Fruit fly (Drosophila melanogaster) whole organism, embryonic: Measurements from ENCODE around the gene Atg2.

ENCODE experiments used
- Asciz ChIP-seq: fragments of 200-800 bp; sonication (Bioruptor generic); optimal IDR thresholded peaks from 2 replicates; lab custom pipeline; 2017; ENCODE audit warnings: missing biosample characterization, mild to moderate bottlenecking, missing genetic modification characterization, missing genetic modification reagents
- C15 ChIP-seq: fragments of 200-800 bp; sonication (Bioruptor generic); IDR thresholded peaks from 3 replicates; pipeline ENCODE4 v1.3.6; 2022; ENCODE audit warnings: missing biosample characterization, missing genetic modification characterization
- CG10462 ChIP-seq: fragments of 200-800 bp; sonication (Bioruptor generic); optimal IDR thresholded peaks from 2 replicates; lab custom pipeline; 2016; ENCODE audit warnings: missing biosample characterization, missing genetic modification characterization
- CG10543 ChIP-seq: fragments of 200-800 bp; sonication (Bioruptor generic); optimal IDR thresholded peaks from 3 replicates; lab custom pipeline; 2017; ENCODE audit warnings: missing biosample characterization, mild to moderate bottlenecking, missing genetic modification characterization, moderate library complexity
- CG13123 ChIP-seq: fragments of 200-800 bp; sonication (Bioruptor generic); optimal IDR thresholded peaks from 2 replicates; lab custom pipeline; 2016; ENCODE audit warnings: missing biosample characterization, missing genetic modification characterization
- CG16813 ChIP-seq: fragments of 200-800 bp; sonication (Bioruptor generic); IDR thresholded peaks from 3 replicates; pipeline ENCODE4 v1.3.6; 2022; ENCODE audit warnings: missing biosample characterization, missing genetic modification characterization; ENCODE audit not compliant: partially characterized antibody
- CG17612 ChIP-seq: fragments of 200-800 bp; sonication (Bioruptor generic); IDR thresholded peaks from 2 replicates; pipeline ENCODE4 v1.3.6; 2022; ENCODE audit warnings: missing biosample characterization, missing genetic modification characterization
- CG17912 ChIP-seq: fragments of 200-800 bp; sonication (Bioruptor generic); optimal IDR thresholded peaks from 2 replicates; lab custom pipeline; 2018; ENCODE audit warnings: missing biosample characterization, mild to moderate bottlenecking, missing genetic modification characterization
- CG1832 ChIP-seq: fragments of 200-800 bp; sonication (Bioruptor generic); optimal IDR thresholded peaks from 2 replicates; lab custom pipeline; 2017; ENCODE audit warnings: missing biosample characterization, mild to moderate bottlenecking, missing genetic modification characterization, inconsistent platforms
- CG2678 ChIP-seq: fragments of 200-800 bp; sonication (Bioruptor generic); optimal IDR thresholded peaks from 3 replicates; lab custom pipeline; 2019; ENCODE audit warnings: missing biosample characterization, mild to moderate bottlenecking, missing genetic modification characterization, moderate library complexity
- CG2875 ChIP-seq: fragments of 200-800 bp; sonication (Bioruptor generic); optimal IDR thresholded peaks from 2 replicates; lab custom pipeline; 2017; ENCODE audit warnings: missing biosample characterization, mild to moderate bottlenecking, missing genetic modification characterization, missing genetic modification reagents
- CG34422 ChIP-seq: fragments of 200-800 bp; sonication (Bioruptor generic); IDR thresholded peaks from 3 replicates; pipeline ENCODE4 v1.3.6; 2022; ENCODE audit warnings: missing biosample characterization, missing genetic modification characterization
- CG3726 ChIP-seq: fragments of 200-800 bp; sonication (Bioruptor generic); IDR thresholded peaks from 3 replicates; pipeline ENCODE4, ENCODE4 v1.3.6; 2022; ENCODE audit warnings: missing biosample characterization, missing genetic modification characterization
- CG6683 ChIP-seq: fragments of 200-800 bp; sonication (Bioruptor generic); optimal IDR thresholded peaks from 2 replicates; lab custom pipeline; 2017; ENCODE audit warnings: missing biosample characterization, mild to moderate bottlenecking, missing genetic modification characterization, missing genetic modification reagents
- CG8290 ChIP-seq, 3 experiments: fragments of 200-800 bp; sonication (Bioruptor generic); optimal IDR thresholded peaks; 2 replicates each; lab custom pipeline; 2016 to 2019; ENCODE audit warnings: missing biosample characterization in 3 of 3, missing genetic modification characterization in 3 of 3, mild to moderate bottlenecking in 2 of 3, moderate library complexity in 1 of 3
- CG9932 ChIP-seq: fragments of 200-800 bp; sonication (Bioruptor generic); IDR thresholded peaks from 2 replicates; pipeline ENCODE4 v1.3.6; 2022; ENCODE audit warnings: missing biosample characterization, missing genetic modification characterization
- Dad ChIP-seq: fragments of 200-800 bp; sonication (Bioruptor generic); optimal IDR thresholded peaks from 3 replicates; lab custom pipeline; 2016; ENCODE audit warnings: missing biosample characterization, missing genetic modification characterization
- Dfd ChIP-seq, 2 experiments: fragments of >200 bp; optimal IDR thresholded peaks; 2 replicates each; lab custom pipeline; 2017; ENCODE audit warnings: missing biosample characterization in 2 of 2, missing genetic modification characterization in 2 of 2
- Drgx ChIP-seq: fragments of 200-800 bp; sonication (Bioruptor generic); IDR thresholded peaks from 2 replicates; pipeline ENCODE4 v1.3.6; 2022; ENCODE audit warnings: missing biosample characterization, missing genetic modification characterization
- E2f2 ChIP-seq: fragments of 200-800 bp; sonication (Bioruptor generic); IDR thresholded peaks from 2 replicates; pipeline ENCODE4 v1.3.6; 2022; ENCODE audit warnings: missing biosample characterization, missing genetic modification characterization
- Fer3 ChIP-seq: fragments of 200-800 bp; sonication (Bioruptor generic); optimal IDR thresholded peaks from 2 replicates; lab custom pipeline; 2018; ENCODE audit warnings: missing biosample characterization, mild to moderate bottlenecking, missing genetic modification characterization, moderate library complexity
- Gsc ChIP-seq: fragments of 200-800 bp; sonication (Bioruptor generic); IDR thresholded peaks from 2 replicates; pipeline ENCODE4 v1.3.6; 2022; ENCODE audit warnings: missing biosample characterization, missing genetic modification characterization
- H15 ChIP-seq: fragments of 200-800 bp; sonication (Bioruptor generic); IDR thresholded peaks from 3 replicates; pipeline ENCODE4 v1.3.6; 2022; ENCODE audit warnings: missing biosample characterization, missing genetic modification characterization
- Kr ChIP-seq: fragments of 200-800 bp; sonication (Bioruptor generic); optimal IDR thresholded peaks from 2 replicates; lab custom pipeline; 2017; ENCODE audit warnings: missing biosample characterization, mild to moderate bottlenecking, missing genetic modification characterization
- NFAT ChIP-seq: fragments of 200-800 bp; sonication (Bioruptor generic); IDR thresholded peaks from 2 replicates; pipeline ENCODE4 v1.3.6; 2022; ENCODE audit warnings: missing biosample characterization, missing genetic modification characterization
- Pdp1 ChIP-seq, 2 experiments: fragments of 200-800 bp; sonication (Bioruptor generic); optimal IDR thresholded peaks; 3 replicates each; lab custom pipeline; 2016; ENCODE audit warnings: missing biosample characterization in 2 of 2, missing genetic modification characterization in 2 of 2, mild to moderate bottlenecking in 1 of 2, moderate library complexity in 1 of 2
- Ptx1 ChIP-seq: fragments of 200-800 bp; sonication (Bioruptor generic); IDR thresholded peaks from 2 replicates; pipeline ENCODE4 v1.3.6; 2022; ENCODE audit warnings: missing biosample characterization, missing genetic modification characterization
- Ssrp ChIP-seq: fragments of 200-800 bp; sonication (Bioruptor generic); optimal IDR thresholded peaks from 2 replicates; lab custom pipeline; 2018; ENCODE audit warnings: missing biosample characterization, mild to moderate bottlenecking, missing genetic modification characterization, moderate library complexity
- Stat92E ChIP-seq, 3 experiments: fragments of >200 bp in 2 of 3; fragments of 200-800 bp in 1 of 3; sonication (Bioruptor generic) in 1 of 3; optimal IDR thresholded peaks; 2 replicates each; lab custom pipeline; 2017 to 2019; ENCODE audit warnings: missing biosample characterization in 3 of 3, missing genetic modification characterization in 3 of 3, mild to moderate bottlenecking in 1 of 3, moderate library complexity in 1 of 3
- Vsx1 ChIP-seq: fragments of 200-800 bp; sonication (Bioruptor generic); optimal IDR thresholded peaks from 2 replicates; lab custom pipeline; 2017; ENCODE audit warnings: missing biosample characterization, mild to moderate bottlenecking, missing genetic modification characterization, missing genetic modification reagents
- Xrp1 ChIP-seq: fragments of 200-800 bp; sonication (Bioruptor generic); IDR thresholded peaks from 2 replicates; pipeline ENCODE4 v1.3.6; 2022; ENCODE audit warnings: missing biosample characterization, missing genetic modification characterization
- ash1 ChIP-seq: fragments of 200-800 bp; sonication (Bioruptor generic); optimal IDR thresholded peaks from 2 replicates; lab custom pipeline; 2018; ENCODE audit warnings: missing biosample characterization, mild to moderate bottlenecking, missing genetic modification characterization
- az2 ChIP-seq: fragments of 200-800 bp; sonication (Bioruptor generic); optimal IDR thresholded peaks from 3 replicates; lab custom pipeline; 2016; ENCODE audit warnings: missing biosample characterization, missing genetic modification characterization
- cad ChIP-seq: fragments of >200 bp; optimal IDR thresholded peaks from 2 replicates; lab custom pipeline; 2017; ENCODE audit warnings: missing biosample characterization, missing genetic modification characterization
- cg ChIP-seq: fragments of 200-800 bp; sonication (Bioruptor generic); optimal IDR thresholded peaks from 3 replicates; lab custom pipeline; 2019; ENCODE audit warnings: missing biosample characterization, mild to moderate bottlenecking, missing genetic modification characterization, moderate library complexity
- chm ChIP-seq: fragments of 200-800 bp; sonication (Bioruptor generic); IDR thresholded peaks from 2 replicates; pipeline ENCODE4 v1.3.6; 2022; ENCODE audit warnings: missing biosample characterization, missing genetic modification characterization
- da ChIP-seq: fragments of 200-800 bp; sonication (Bioruptor generic); optimal IDR thresholded peaks from 2 replicates; lab custom pipeline; 2016; ENCODE audit warnings: missing biosample characterization, missing genetic modification characterization
- exex ChIP-seq: fragments of 200-800 bp; sonication (Bioruptor generic); optimal IDR thresholded peaks from 4 replicates; lab custom pipeline; 2018; ENCODE audit warnings: missing biosample characterization, mild to moderate bottlenecking, missing genetic modification characterization, moderate library complexity
- gem ChIP-seq: fragments of 200-800 bp; sonication (Bioruptor generic); optimal IDR thresholded peaks from 2 replicates; lab custom pipeline; 2019; ENCODE audit warnings: missing biosample characterization, mild to moderate bottlenecking, missing genetic modification characterization, moderate library complexity
- gsb ChIP-seq: fragments of 200-800 bp; sonication (Bioruptor generic); IDR thresholded peaks from 2 replicates; pipeline ENCODE4 v1.3.6; 2022; ENCODE audit warnings: missing biosample characterization, missing genetic modification characterization
- lmd ChIP-seq: fragments of 200-800 bp; sonication (Bioruptor generic); IDR thresholded peaks from 2 replicates; pipeline ENCODE4 v1.3.6; 2022; ENCODE audit warnings: missing biosample characterization, missing genetic modification characterization
- oc ChIP-seq: fragments of 200-800 bp; sonication (Bioruptor generic); optimal IDR thresholded peaks from 2 replicates; lab custom pipeline; 2018; ENCODE audit warnings: missing biosample characterization, mild to moderate bottlenecking, missing genetic modification characterization, moderate library complexity
- repo ChIP-seq: fragments of 200-800 bp; sonication (Bioruptor generic); optimal IDR thresholded peaks from 2 replicates; lab custom pipeline; 2016; ENCODE audit warnings: missing biosample characterization, missing genetic modification characterization
- rib ChIP-seq: fragments of 200-800 bp; sonication (Bioruptor generic); IDR thresholded peaks from 2 replicates; pipeline ENCODE4 v1.3.6; 2022; ENCODE audit warnings: missing biosample characterization, missing genetic modification characterization
- ro ChIP-seq: fragments of 200-800 bp; sonication (Bioruptor generic); IDR thresholded peaks from 2 replicates; pipeline ENCODE4 v1.3.6; 2022; ENCODE audit warnings: missing biosample characterization, missing genetic modification characterization
- tna ChIP-seq: fragments of 200-800 bp; sonication (Bioruptor generic); IDR thresholded peaks from 2 replicates; pipeline ENCODE4 v1.3.6; 2022; ENCODE audit warnings: missing biosample characterization, missing genetic modification characterization; ENCODE audit not compliant: partially characterized antibody
- ttk ChIP-seq: fragments of 200-800 bp; sonication (Bioruptor generic); IDR thresholded peaks from 2 replicates; pipeline ENCODE4 v2.1.2; 2022; ENCODE audit warnings: missing biosample characterization, missing genetic modification characterization
- wor ChIP-seq: fragments of 200-800 bp; sonication (Bioruptor generic); IDR thresholded peaks from 2 replicates; pipeline ENCODE4 v1.3.6; 2022; ENCODE audit warnings: missing biosample characterization, missing genetic modification characterization

Gene Atg2

DNA sequence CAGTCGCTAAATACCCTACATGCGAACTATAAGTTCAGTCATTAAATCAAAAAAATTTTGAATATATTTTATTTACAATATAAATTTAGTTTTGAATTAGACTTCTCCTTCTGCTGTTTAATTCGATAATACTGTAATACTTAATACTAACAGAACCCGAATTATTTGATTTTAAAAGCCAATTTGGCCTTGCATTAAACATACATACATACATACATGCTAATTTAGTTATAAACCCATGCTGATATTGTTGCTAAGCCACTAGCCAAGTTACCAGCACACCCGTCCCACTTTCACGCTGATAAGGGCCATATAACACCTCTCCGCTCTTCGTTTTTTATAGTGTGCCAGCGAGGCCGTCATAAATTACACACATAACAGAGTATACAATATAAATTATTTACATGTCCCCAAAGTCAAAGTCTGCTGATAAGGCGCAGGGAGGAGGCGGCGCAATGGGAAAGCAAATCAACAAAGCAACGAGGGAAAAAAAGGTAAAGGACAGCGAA is 25.0 kb downstream of the Atg2 start (continued):
- TF ChIP-seq gsb (GFP tag; lab: Robert Waterston, UW), result no peak
- peak; percentile 71 for TF ChIP-seq gem (tag; lab: Kevin White, UChicago)
- no peak for TF ChIP-seq CG10462 (GFP tag; lab: Kevin White, UChicago)
- peak; percentile 84 for TF ChIP-seq exex (tag; lab: Kevin White, UChicago)
- TF ChIP-seq Gsc, result no peak
- TF ChIP-seq Vsx1 (GFP tag; lab: Kevin White, UChicago), result peak; percentile 64
- peak; percentile 86 for TF ChIP-seq CG17912
- peak; percentile 80 for TF ChIP-seq CG2678 (tag; lab: Kevin White, UChicago)

DNA sequence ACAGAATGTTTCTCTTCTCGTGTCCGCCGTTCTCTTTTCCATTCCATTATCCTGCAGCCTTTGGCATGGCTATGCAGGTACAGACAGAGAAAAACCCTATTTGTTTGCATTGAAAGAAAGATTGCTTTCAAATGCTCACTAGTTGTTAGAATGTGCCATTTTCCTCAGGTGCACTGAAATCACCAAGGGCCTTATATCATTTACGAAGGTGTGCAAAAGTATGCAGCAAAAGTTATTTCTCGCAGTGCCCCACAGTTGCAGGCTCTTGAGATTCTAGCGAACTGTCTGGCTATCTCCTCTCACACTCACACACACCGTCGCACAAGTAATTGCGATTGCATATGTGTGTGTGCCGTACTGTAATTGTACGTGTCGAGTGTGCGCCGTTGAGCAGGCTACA is 26.2 kb downstream of the Atg2 start:
- no peak for TF ChIP-seq NFAT (GFP tag; lab: Robert Waterston, UW)
- 0 out of 3 replicates have a peak, but pooled peaks have one; percentile 42 for TF ChIP-seq CG3726 (GFP tag; lab: Robert Waterston, UW)
- no peak for TF ChIP-seq Fer3 (tag; lab: Kevin White, UChicago)
- TF ChIP-seq da (GFP tag; lab: Kevin White, UChicago), result no peak
- peak; percentile 39 for TF ChIP-seq cg
- 0 out of 2 replicates have a peak, but pooled peaks have one; percentile 19 for TF ChIP-seq ttk (GFP tag; lab: Robert Waterston, UW)
- TF ChIP-seq Ptx1 (GFP tag; lab: Robert Waterston, UW), result 0 out of 2 replicates have a peak, but pooled peaks have one; percentile 13
- peak; percentile 86 for TF ChIP-seq CG17612
- TF ChIP-seq Drgx (GFP tag; lab: Robert Waterston, UW), result peak; percentile 45
- TF ChIP-seq Xrp1 (GFP tag; lab: Robert Waterston, UW), result 0 out of 2 replicates have a peak, but pooled peaks have one; percentile 16
- no peak for TF ChIP-seq CG13123
- TF ChIP-seq CG8290 (GFP tag; optimal IDR thresholded peaks at IDR 0.05; lab: Kevin White, UChicago), result peak; percentile 99
- TF ChIP-seq CG8290 (tag; optimal IDR thresholded peaks at IDR 0.05; lab: Kevin White, UChicago), result peak; percentile 43 to 98
- TF ChIP-seq H15 (GFP tag; lab: Robert Waterston, UW), result 0 out of 3 replicates have a peak, but pooled peaks have one; percentile 9
- TF ChIP-seq CG1832 (GFP tag; lab: Kevin White, UChicago), result no peak
- TF ChIP-seq repo (GFP tag; lab: Kevin White, UChicago), result no peak

DNA sequence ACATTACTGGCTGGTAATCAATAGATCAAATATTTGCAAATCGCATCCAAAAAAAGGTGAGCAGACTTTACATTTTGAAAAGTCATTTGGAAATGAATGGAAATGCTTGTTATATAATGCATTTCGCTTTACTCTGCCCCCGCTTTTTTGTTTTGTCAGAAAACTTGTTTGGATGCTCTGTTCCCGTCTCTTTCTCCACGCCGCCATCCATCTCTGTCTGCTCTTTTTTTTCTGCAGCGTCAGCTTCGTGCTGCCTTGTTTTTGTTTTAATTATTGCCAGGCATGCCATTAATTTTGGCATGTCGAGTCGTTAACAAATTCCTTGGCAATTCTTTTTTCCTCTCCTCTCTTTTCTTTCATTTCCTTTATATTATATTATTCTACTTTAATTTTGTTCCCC is 27.2 kb downstream of the Atg2 start:
- TF ChIP-seq chm (GFP tag; lab: Robert Waterston, UW) (no peak), wor (GFP tag; lab: Robert Waterston, UW) (no peak), C15 (GFP tag; lab: Robert Waterston, UW) (no peak), rib (GFP tag; lab: Robert Waterston, UW) (no peak), Dfd (GFP tag; optimal IDR thresholded peaks at IDR 0.05; lab: Kevin White, UChicago) (no peak), E2f2 (GFP tag; lab: Robert Waterston, UW) (no peak), lmd (GFP tag; lab: Robert Waterston, UW) (no peak), CG2875 (GFP tag; lab: Kevin White, UChicago) (no peak), Dad (no peak), CG16813 (GFP tag; lab: Robert Waterston, UW) (no peak), CG9932 (no peak), CG10543 (GFP tag; lab: Kevin White, UChicago) (no peak), Kr (GFP tag; lab: Kevin White, UChicago) (no peak), Stat92E (GFP tag; optimal IDR thresholded peaks at IDR 0.05; lab: Kevin White, UChicago) (no peak), ro (no peak), Pdp1 (GFP tag; optimal IDR thresholded peaks at IDR 0.05; lab: Kevin White, UChicago) (peak in 1 of 2 experiments; percentile 89), Asciz (GFP tag; lab: Kevin White, UChicago) (peak; percentile 9), oc (tag; lab: Kevin White, UChicago) (no peak), Ssrp (tag; lab: Kevin White, UChicago) (no peak), CG6683 (GFP tag; lab: Kevin White, UChicago) (no peak), ash1 (no peak), tna (GFP tag; lab: Robert Waterston, UW) (no peak), CG34422 (GFP tag; lab: Robert Waterston, UW) (no peak), cad (GFP tag; lab: Kevin White, UChicago) (no peak), az2 (no peak)
